Worm (Caenorhabditis elegans) whole organism, midembryonic: Measurements from ENCODE around the gene sas-1.

Experiments used
- T22C8.4 ChIP-seq: fragments of 200-800 bp; sonication (Bioruptor generic); IDR thresholded peaks from 2 replicates; pipeline ENCODE4 v1.3.6; 2022; ENCODE audit warnings: missing genetic modification characterization, missing compliant biosample characterization
- cog-1 ChIP-seq: sonication (generic microtip); optimal IDR thresholded peaks from 2 replicates; lab custom pipeline; 2016; ENCODE audit warnings: missing genetic modification characterization, missing compliant biosample characterization
- flt-1 ChIP-seq: fragments of 200-800 bp; sonication (Bioruptor generic); IDR thresholded peaks from 2 replicates; pipeline ENCODE4 v1.3.6; 2022; ENCODE audit warnings: missing genetic modification characterization, missing compliant biosample characterization
- klf-2 ChIP-seq: fragments of 200-800 bp; sonication (Bioruptor generic); conservative IDR thresholded peaks from 2 replicates; pipeline ENCODE4 v1.3.6; 2022; ENCODE audit warnings: missing genetic modification reagents, missing genetic modification characterization, missing compliant biosample characterization
- med-1 ChIP-seq: sonication (generic microtip); optimal IDR thresholded peaks from 2 replicates; lab custom pipeline; 2017; ENCODE audit warnings: missing genetic modification characterization, mild to moderate bottlenecking, missing compliant biosample characterization, antibody characterized with exemption, missing genetic modification reagents; ENCODE audit not compliant: insufficient read depth
- ref-1 ChIP-seq: fragments of 200-800 bp; sonication (Bioruptor generic); conservative IDR thresholded peaks from 2 replicates; pipeline ENCODE4 v1.3.6; 2022; ENCODE audit warnings: missing genetic modification reagents, missing genetic modification characterization, missing compliant biosample characterization
- tab-1 ChIP-seq: fragments of 200-800 bp; sonication (Bioruptor generic); IDR thresholded peaks from 2 replicates; pipeline ENCODE4 v1.3.6; 2022; ENCODE audit warnings: missing genetic modification characterization, missing compliant biosample characterization
- ztf-23 ChIP-seq: fragments of 200-800 bp; sonication (Bioruptor generic); IDR thresholded peaks from 2 replicates; pipeline ENCODE4 v1.3.6; 2022; ENCODE audit warnings: missing genetic modification reagents, missing genetic modification characterization, missing compliant biosample characterization
- ztf-29 ChIP-seq: fragments of 200-800 bp; sonication (Bioruptor generic); IDR thresholded peaks from 2 replicates; pipeline ENCODE4 v1.3.6; 2022; ENCODE audit warnings: missing genetic modification reagents, missing genetic modification characterization, missing compliant biosample characterization

Gene sas-1

ce11 chrIII:12738935-12739334, 39.6 kb downstream of the sas-1 start:
- no peak for TF ChIP-seq tab-1 (GFP tag; lab: Robert Waterston, UW)
- TF ChIP-seq med-1 = no peak
- TF ChIP-seq ztf-29 = no peak
- no peak for TF ChIP-seq klf-2 (GFP tag; lab: Robert Waterston, UW)
- no peak for TF ChIP-seq cog-1 (tag; lab: Kevin White, UChicago)

- TF ChIP-seq cog-1 (tag; lab: Kevin White, UChicago) (no peak), flt-1 (GFP tag; lab: Robert Waterston, UW) (no peak), tab-1 (GFP tag; lab: Robert Waterston, UW) (no peak), klf-2 (GFP tag; lab: Robert Waterston, UW) (no peak), med-1 (no peak), T22C8.4 (GFP tag; lab: Robert Waterston, UW) (no peak), ztf-23 (GFP tag; lab: Robert Waterston, UW) (no peak), ref-1 (GFP tag; lab: Robert Waterston, UW) (no peak), ztf-29 (no peak)
Observed at ce11 chrIII:12740313-12740712, 41.0 kb downstream of the sas-1 start.

ce11 chrIII:12743515-12743914, 44.2 kb downstream of the sas-1 start:
- TF ChIP-seq T22C8.4 (GFP tag; lab: Robert Waterston, UW) (no peak), ref-1 (GFP tag; lab: Robert Waterston, UW) (no peak), flt-1 (GFP tag; lab: Robert Waterston, UW) (no peak), med-1 (no peak)

- TF ChIP-seq ztf-23 (GFP tag; lab: Robert Waterston, UW) (no peak), tab-1 (GFP tag; lab: Robert Waterston, UW) (no peak)
Observed at ce11 chrIII:12746369-12746855, 47.1 kb downstream of the sas-1 start, which contains the start of gene Y111B2A.21. TSS of gene Y111B2A.21 (plus strand) at chrIII:12746419.

- TF ChIP-seq klf-2 (GFP tag; lab: Robert Waterston, UW) = no peak
- TF ChIP-seq ztf-23 (GFP tag; lab: Robert Waterston, UW) = no peak
- no peak for TF ChIP-seq tab-1 (GFP tag; lab: Robert Waterston, UW)
- TF ChIP-seq ztf-29 = no peak
- TF ChIP-seq med-1 = no peak
- TF ChIP-seq cog-1 (tag; lab: Kevin White, UChicago) = no peak
- no peak for TF ChIP-seq flt-1 (GFP tag; lab: Robert Waterston, UW)
- TF ChIP-seq ref-1 (GFP tag; lab: Robert Waterston, UW) = no peak
- no peak for TF ChIP-seq T22C8.4 (GFP tag; lab: Robert Waterston, UW)
Observed at ce11 chrIII:12750831-12751230, 51.5 kb downstream of the sas-1 start, which contains the start of the genes irld-60 and irld-20. TSS of gene irld-60 (minus strand) at chrIII:12750931. TSS of gene irld-20 (plus strand) at chrIII:12751109.

ce11 chrIII:12755048-12755447, 55.8 kb downstream of the sas-1 start, which contains the start of gene srw-10:
TSS of gene srw-10 (plus strand) at chrIII:12755348.
- no peak for TF ChIP-seq tab-1 (GFP tag; lab: Robert Waterston, UW)
- no peak for TF ChIP-seq cog-1 (tag; lab: Kevin White, UChicago)
- TF ChIP-seq T22C8.4 (GFP tag; lab: Robert Waterston, UW) = no peak
- TF ChIP-seq klf-2 (GFP tag; lab: Robert Waterston, UW) = no peak
- TF ChIP-seq ztf-29 = no peak
- no peak for TF ChIP-seq flt-1 (GFP tag; lab: Robert Waterston, UW)
- no peak for TF ChIP-seq ztf-23 (GFP tag; lab: Robert Waterston, UW)
- TF ChIP-seq med-1 = no peak
- TF ChIP-seq ref-1 (GFP tag; lab: Robert Waterston, UW) = no peak

ce11 chrIII:12757367-12757766, 58.1 kb downstream of the sas-1 start, which contains the start of gene srw-9:
TSS of gene srw-9 (plus strand) at chrIII:12757667.
- TF ChIP-seq flt-1 (GFP tag; lab: Robert Waterston, UW) (no peak), tab-1 (GFP tag; lab: Robert Waterston, UW) (no peak), ztf-29 (no peak), med-1 (no peak), ref-1 (GFP tag; lab: Robert Waterston, UW) (no peak)
